Fruit fly (Drosophila melanogaster) whole organism, embryonic: ENCODE results near the gene Ssu72.

ENCODE experiments used
- Abd-B ChIP-seq: fragments of 200-800 bp; sonication (Bioruptor generic); optimal IDR thresholded peaks from 2 replicates; lab custom pipeline; 2018; ENCODE audit warnings: missing biosample characterization, mild to moderate bottlenecking, missing genetic modification characterization, moderate library complexity
- Ada2b ChIP-seq: fragments of 200-800 bp; sonication (Bioruptor generic); IDR thresholded peaks from 2 replicates; pipeline ENCODE4 v1.3.6; 2022; ENCODE audit warnings: missing biosample characterization, missing genetic modification characterization
- Adf1 ChIP-seq: fragments of 200-800 bp; sonication (Bioruptor generic); IDR thresholded peaks from 2 replicates; pipeline ENCODE4 v1.3.6; 2022; ENCODE audit warnings: missing biosample characterization, missing genetic modification characterization
- Atf-2 ChIP-seq: fragments of 200-800 bp; sonication (Bioruptor generic); optimal IDR thresholded peaks from 2 replicates; lab custom pipeline; 2016; ENCODE audit warnings: missing biosample characterization, missing genetic modification characterization
- BEAF-32 ChIP-seq: fragments of 200-800 bp; sonication (Bioruptor generic); optimal IDR thresholded peaks from 3 replicates; lab custom pipeline; 2017; ENCODE audit warnings: missing biosample characterization, missing genetic modification characterization, mild to moderate bottlenecking, moderate library complexity, missing genetic modification reagents
- CG11456 ChIP-seq: fragments of 200-800 bp; sonication (Bioruptor generic); IDR thresholded peaks from 3 replicates; pipeline ENCODE4 v1.3.6; 2022; ENCODE audit warnings: missing biosample characterization, missing genetic modification characterization
- CG11560 ChIP-seq: fragments of 200-800 bp; sonication (Bioruptor generic); IDR thresholded peaks from 3 replicates; pipeline ENCODE4 v1.3.6; 2022; ENCODE audit warnings: missing biosample characterization, missing genetic modification characterization
- CG11723 ChIP-seq: fragments of 200-800 bp; sonication (Bioruptor generic); optimal IDR thresholded peaks from 2 replicates; lab custom pipeline; 2017; ENCODE audit warnings: missing biosample characterization, mild to moderate bottlenecking, missing genetic modification characterization
- CG1602 ChIP-seq: fragments of 200-800 bp; sonication (Bioruptor generic); optimal IDR thresholded peaks from 3 replicates; lab custom pipeline; 2016; ENCODE audit warnings: missing biosample characterization, missing genetic modification characterization
- CG17359 ChIP-seq: fragments of 200-800 bp; sonication (Bioruptor generic); optimal IDR thresholded peaks from 3 replicates; lab custom pipeline; 2018; ENCODE audit warnings: missing biosample characterization, mild to moderate bottlenecking, missing genetic modification characterization, moderate library complexity
- CG17385 ChIP-seq: fragments of 200-800 bp; sonication (Bioruptor generic); optimal IDR thresholded peaks from 3 replicates; lab custom pipeline; 2018; ENCODE audit warnings: missing biosample characterization, mild to moderate bottlenecking, missing genetic modification characterization
- CG17829 ChIP-seq: fragments of 200-800 bp; optimal IDR thresholded peaks from 2 replicates; lab custom pipeline; 2019; ENCODE audit warnings: missing biosample characterization, mild to moderate bottlenecking, missing genetic modification characterization, moderate library complexity
- CG18619 ChIP-seq: fragments of 200-800 bp; sonication (Bioruptor generic); optimal IDR thresholded peaks from 3 replicates; lab custom pipeline; 2017; ENCODE audit warnings: missing biosample characterization, mild to moderate bottlenecking, missing genetic modification characterization
- CG32772 ChIP-seq: fragments of 200-800 bp; sonication (Bioruptor generic); IDR thresholded peaks from 2 replicates; pipeline ENCODE4 v1.3.6; 2022; ENCODE audit warnings: missing biosample characterization, missing genetic modification characterization
- CG3995 ChIP-seq: fragments of 200-800 bp; sonication (Bioruptor generic); optimal IDR thresholded peaks from 3 replicates; lab custom pipeline; 2016; ENCODE audit warnings: missing biosample characterization, missing genetic modification characterization
- CG4328 ChIP-seq: fragments of 200-800 bp; sonication (Bioruptor generic); optimal IDR thresholded peaks from 3 replicates; lab custom pipeline; 2017; ENCODE audit warnings: missing biosample characterization, missing genetic modification reagents, missing genetic modification characterization
- CG4404 ChIP-seq: fragments of 200-800 bp; sonication (Bioruptor generic); IDR thresholded peaks from 2 replicates; pipeline ENCODE4 v1.3.6; 2022; ENCODE audit warnings: missing biosample characterization, missing genetic modification characterization
- CG8765 ChIP-seq: fragments of 200-800 bp; sonication (Bioruptor generic); IDR thresholded peaks from 2 replicates; pipeline ENCODE4 v1.3.6; 2022; ENCODE audit warnings: missing biosample characterization, missing genetic modification characterization
- CG9437 ChIP-seq: fragments of 200-800 bp; sonication (Bioruptor generic); optimal IDR thresholded peaks from 2 replicates; lab custom pipeline; 2018; ENCODE audit warnings: missing biosample characterization, mild to moderate bottlenecking, missing genetic modification characterization
- CG9817 ChIP-seq: fragments of 200-800 bp; sonication (Bioruptor generic); optimal IDR thresholded peaks from 2 replicates; lab custom pipeline; 2018; ENCODE audit warnings: missing biosample characterization, mild to moderate bottlenecking, missing genetic modification characterization, moderate library complexity
- CHES-1-like ChIP-seq: fragments of 200-800 bp; sonication (Bioruptor generic); optimal IDR thresholded peaks from 2 replicates; lab custom pipeline; 2016; ENCODE audit warnings: missing biosample characterization, missing genetic modification characterization
- CTCF ChIP-seq: fragments of 200-800 bp; sonication (Bioruptor generic); optimal IDR thresholded peaks from 2 replicates; lab custom pipeline; 2017; ENCODE audit warnings: missing biosample characterization, mild to moderate bottlenecking, missing genetic modification characterization, moderate library complexity
- Dek ChIP-seq: fragments of 200-800 bp; sonication (Bioruptor generic); optimal IDR thresholded peaks from 3 replicates; lab custom pipeline; 2019; ENCODE audit warnings: missing biosample characterization, mild to moderate bottlenecking, missing genetic modification characterization, moderate library complexity
- Dp ChIP-seq: fragments of 200-800 bp; sonication (Bioruptor generic); optimal IDR thresholded peaks from 2 replicates; lab custom pipeline; 2018; ENCODE audit warnings: missing biosample characterization, mild to moderate bottlenecking, missing genetic modification characterization, moderate library complexity
- ERR ChIP-seq: fragments of 200-800 bp; sonication (Bioruptor generic); optimal IDR thresholded peaks from 2 replicates; lab custom pipeline; 2016; ENCODE audit warnings: missing biosample characterization, missing genetic modification characterization
- Lpt ChIP-seq: fragments of >200 bp; optimal IDR thresholded peaks from 2 replicates; lab custom pipeline; 2018; ENCODE audit warnings: missing biosample characterization, missing genetic modification characterization
- Mad ChIP-seq: fragments of 200-800 bp; sonication (Bioruptor generic); optimal IDR thresholded peaks from 2 replicates; lab custom pipeline; 2016; ENCODE audit warnings: missing biosample characterization, missing genetic modification characterization
- NC2β ChIP-seq: fragments of 200-800 bp; sonication (Bioruptor generic); optimal IDR thresholded peaks from 2 replicates; lab custom pipeline; 2016; ENCODE audit warnings: missing biosample characterization, missing genetic modification characterization
- NK7.1 ChIP-seq: fragments of 200-800 bp; sonication (Bioruptor generic); optimal IDR thresholded peaks from 3 replicates; lab custom pipeline; 2016; ENCODE audit warnings: missing biosample characterization, missing genetic modification characterization
- Sin3A ChIP-seq: fragments of >200 bp; optimal IDR thresholded peaks from 2 replicates; lab custom pipeline; 2018
- Ssrp ChIP-seq: fragments of 200-800 bp; sonication (Bioruptor generic); optimal IDR thresholded peaks from 2 replicates; lab custom pipeline; 2018; ENCODE audit warnings: missing biosample characterization, mild to moderate bottlenecking, missing genetic modification characterization, moderate library complexity
- Stat92E ChIP-seq, 3 experiments: fragments of >200 bp in 2 of 3; fragments of 200-800 bp in 1 of 3; sonication (Bioruptor generic) in 1 of 3; optimal IDR thresholded peaks; 2 replicates each; lab custom pipeline; 2017 to 2019; ENCODE audit warnings: missing biosample characterization in 3 of 3, missing genetic modification characterization in 3 of 3, mild to moderate bottlenecking in 1 of 3, moderate library complexity in 1 of 3
- Tbp ChIP-seq: fragments of >200 bp; optimal IDR thresholded peaks from 2 replicates; lab custom pipeline; 2018; ENCODE audit warnings: missing biosample characterization, missing genetic modification characterization
- ase ChIP-seq: fragments of 200-800 bp; sonication (Bioruptor generic); IDR thresholded peaks from 3 replicates; pipeline ENCODE4 v1.3.6; 2022; ENCODE audit warnings: missing biosample characterization, missing genetic modification characterization
- btn ChIP-seq: fragments of 200-800 bp; sonication (Bioruptor generic); optimal IDR thresholded peaks from 2 replicates; lab custom pipeline; 2016; ENCODE audit warnings: missing biosample characterization, missing genetic modification characterization
- croc ChIP-seq: fragments of 200-800 bp; sonication (Bioruptor generic); conservative IDR thresholded peaks from 3 replicates; pipeline ENCODE4 v1.3.6; 2022; ENCODE audit warnings: missing biosample characterization, missing genetic modification characterization
- dmrt11E ChIP-seq: fragments of 200-800 bp; sonication (Bioruptor generic); optimal IDR thresholded peaks from 3 replicates; lab custom pipeline; 2018; ENCODE audit warnings: missing biosample characterization, mild to moderate bottlenecking, missing genetic modification characterization, moderate library complexity
- gem ChIP-seq: fragments of 200-800 bp; sonication (Bioruptor generic); optimal IDR thresholded peaks from 2 replicates; lab custom pipeline; 2019; ENCODE audit warnings: missing biosample characterization, mild to moderate bottlenecking, missing genetic modification characterization, moderate library complexity
- gt ChIP-seq: fragments of 200-800 bp; sonication (Bioruptor generic); IDR thresholded peaks from 2 replicates; pipeline ENCODE4 v1.3.6; 2022; ENCODE audit warnings: missing biosample characterization, missing genetic modification characterization
- hkb ChIP-seq, 2 experiments: fragments of 200-800 bp in 1 of 2; fragments of >200 bp in 1 of 2; sonication (Bioruptor generic) in 1 of 2; IDR thresholded peaks in 1 of 2; optimal IDR thresholded peaks in 1 of 2; 2 replicates each; pipeline versions ENCODE4 v1.3.6 to Lab custom; 2017 to 2022; ENCODE audit warnings: missing biosample characterization in 1 of 2, missing genetic modification characterization in 1 of 2
- lola ChIP-seq, 3 experiments: fragments of >200 bp in 2 of 3; fragments of 200-800 bp in 1 of 3; sonication (Bioruptor generic) in 1 of 3; optimal IDR thresholded peaks; 2 replicates each; lab custom pipeline; 2017 to 2019; ENCODE audit warnings: missing biosample characterization in 3 of 3, missing genetic modification characterization in 3 of 3, mild to moderate bottlenecking in 1 of 3, moderate library complexity in 1 of 3
- org-1 ChIP-seq: fragments of 200-800 bp; sonication (Bioruptor generic); optimal IDR thresholded peaks from 2 replicates; lab custom pipeline; 2017; ENCODE audit warnings: missing biosample characterization, missing genetic modification characterization
- pan ChIP-seq, 4 experiments: fragments of >200 bp in 3 of 4; fragments of 200-800 bp in 1 of 4; sonication (Bioruptor generic) in 1 of 4; optimal IDR thresholded peaks in 3 of 4; IDR thresholded peaks in 1 of 4; 2 replicates each; pipeline versions ENCODE4 v1.3.6 to Lab custom; 2017 to 2022; ENCODE audit warnings: missing biosample characterization in 2 of 4, missing genetic modification characterization in 2 of 4, mixed read lengths in 1 of 4
- phol ChIP-seq: fragments of 200-800 bp; sonication (Bioruptor generic); optimal IDR thresholded peaks from 3 replicates; lab custom pipeline; 2018; ENCODE audit warnings: missing biosample characterization, mild to moderate bottlenecking, missing genetic modification characterization, moderate library complexity
- tap ChIP-seq: fragments of 200-800 bp; optimal IDR thresholded peaks from 3 replicates; lab custom pipeline; 2019; ENCODE audit warnings: missing biosample characterization, mild to moderate bottlenecking, missing genetic modification characterization, moderate library complexity
- tna ChIP-seq: fragments of 200-800 bp; sonication (Bioruptor generic); IDR thresholded peaks from 2 replicates; pipeline ENCODE4 v1.3.6; 2022; ENCODE audit warnings: missing biosample characterization, missing genetic modification characterization; ENCODE audit not compliant: partially characterized antibody
- trem ChIP-seq: fragments of 200-800 bp; optimal IDR thresholded peaks from 3 replicates; lab custom pipeline; 2019; ENCODE audit warnings: missing biosample characterization, mild to moderate bottlenecking, missing genetic modification characterization, moderate library complexity
- vnd ChIP-seq: fragments of 200-800 bp; sonication (Bioruptor generic); IDR thresholded peaks from 3 replicates; pipeline ENCODE4 v1.3.6; 2022; ENCODE audit warnings: missing biosample characterization, missing genetic modification characterization; ENCODE audit not compliant: partially characterized antibody
- vvl ChIP-seq: fragments of 200-800 bp; sonication (Bioruptor generic); IDR thresholded peaks from 2 replicates; pipeline ENCODE4 v1.3.6; 2022; ENCODE audit warnings: missing biosample characterization, missing genetic modification characterization

Ssu72 gene

dm6 chrX:19651757-19652419 lies 12.5 kb upstream of the Ssu72 start, which contains the start of the genes Ranbp21 and Elys (continued):
- no peak for TF ChIP-seq ERR
- TF ChIP-seq CG17829 (tag; lab: Kevin White, UChicago), result peak; percentile 33
- TF ChIP-seq CG17385, result no peak
- peak; percentile 51 for TF ChIP-seq trem
- TF ChIP-seq CG1602, result peak; percentile 50
- TF ChIP-seq lola (GFP tag; optimal IDR thresholded peaks at IDR 0.05; lab: Kevin White, UChicago), result peak in 1 of 3 experiments; percentile 51
- TF ChIP-seq gt (GFP tag; lab: Robert Waterston, UW), result no peak
- TF ChIP-seq phol, result peak; percentile 59
- peak; percentile 74 for TF ChIP-seq BEAF-32 (GFP tag; lab: Kevin White, UChicago)
- TF ChIP-seq NC2β (GFP tag; lab: Kevin White, UChicago), result peak; percentile 29
- no peak for TF ChIP-seq Tbp (GFP tag; lab: Kevin White, UChicago)
- TF ChIP-seq dmrt11E (tag; lab: Kevin White, UChicago), result peak; percentile 45
- TF ChIP-seq NK7.1 (GFP tag; lab: Kevin White, UChicago), result peak; percentile 36
- no peak for TF ChIP-seq tap (tag; lab: Kevin White, UChicago)
- no peak for TF ChIP-seq Dek (tag; lab: Kevin White, UChicago)
- peak; percentile 37; the same call in 1 of the 3 replicates for TF ChIP-seq CG11560
- TF ChIP-seq btn (GFP tag; lab: Kevin White, UChicago), result peak; percentile 5
- TF ChIP-seq hkb (optimal IDR thresholded peaks at IDR 0.05; lab: Kevin White, UChicago), result peak; percentile 72
- peak; percentile 53; the same call in 1 of the 2 replicates for TF ChIP-seq hkb (GFP tag; IDR thresholded peaks at IDR 0.05; lab: Robert Waterston, UW)
- TF ChIP-seq CG32772 (GFP tag; lab: Robert Waterston, UW), result peak; percentile 68
- TF ChIP-seq CG4404 (GFP tag; lab: Robert Waterston, UW), result peak; percentile 54; the same call in 1 of the 2 replicates
- peak; percentile 54 for TF ChIP-seq vvl (GFP tag; lab: Robert Waterston, UW)
- TF ChIP-seq CG11456 (GFP tag; lab: Robert Waterston, UW), result peak; percentile 55; the same call in 1 of the 3 replicates
- peak; percentile 31; the same call in 1 of the 2 replicates for TF ChIP-seq CG8765 (GFP tag; lab: Robert Waterston, UW)
- peak; percentile 62 for TF ChIP-seq Mad (GFP tag; lab: Kevin White, UChicago)
- no peak for TF ChIP-seq CTCF (GFP tag; lab: Kevin White, UChicago)
- TF ChIP-seq org-1, result no peak
- TF ChIP-seq Adf1 (GFP tag; lab: Robert Waterston, UW), result no peak
- peak; percentile 37 for TF ChIP-seq Abd-B (GFP tag; lab: Kevin White, UChicago)
- TF ChIP-seq vnd (GFP tag; lab: Robert Waterston, UW), result 0 out of 3 replicates have a peak, but pooled peaks have one; percentile 46
- no peak for TF ChIP-seq Stat92E (GFP tag; optimal IDR thresholded peaks at IDR 0.05; lab: Kevin White, UChicago)
- peak; percentile 44 for TF ChIP-seq Dp (GFP tag; lab: Kevin White, UChicago)
- TF ChIP-seq Atf-2 (GFP tag; lab: Kevin White, UChicago), result no peak
- TF ChIP-seq CG18619 (GFP tag; lab: Kevin White, UChicago), result peak; percentile 26
- TF ChIP-seq pan (optimal IDR thresholded peaks at IDR 0.05; lab: Kevin White, UChicago), result no peak
- peak in 1 of 2 experiments; percentile 68 for TF ChIP-seq pan (GFP tag; optimal IDR thresholded peaks at IDR 0.05 in 1 of 2, IDR thresholded peaks at IDR 0.05 in 1 of 2)
- no peak for TF ChIP-seq Lpt (GFP tag; lab: Kevin White, UChicago)
- TF ChIP-seq ase (GFP tag; lab: Robert Waterston, UW), result peak; percentile 50; the same call in 1 of the 3 replicates
- TF ChIP-seq CG3995 (GFP tag; lab: Kevin White, UChicago), result no peak
- no peak for TF ChIP-seq Ada2b (GFP tag; lab: Robert Waterston, UW)
- peak; percentile 50 for TF ChIP-seq CG9817 (tag; lab: Kevin White, UChicago)
- TF ChIP-seq croc (GFP tag; lab: Robert Waterston, UW), result no peak
- TF ChIP-seq CG17359 (tag; lab: Kevin White, UChicago), result no peak
- TF ChIP-seq tna (GFP tag; lab: Robert Waterston, UW), result no peak
- TF ChIP-seq CG4328 (GFP tag; lab: Kevin White, UChicago), result peak; percentile 10
- TF ChIP-seq CHES-1-like, result peak; percentile 82
- TF ChIP-seq CG9437 (GFP tag; lab: Kevin White, UChicago), result no peak
- no peak for TF ChIP-seq gem (tag; lab: Kevin White, UChicago)
- peak; percentile 95 for TF ChIP-seq Sin3A (lab: Kevin White, UChicago)
- TF ChIP-seq CG11723 (GFP tag; lab: Kevin White, UChicago), result no peak
- peak; percentile 36 for TF ChIP-seq Ssrp (tag; lab: Kevin White, UChicago)
